ENCODE assay signal across 4 fruit fly cellular contexts in the genomic region with DNA sequence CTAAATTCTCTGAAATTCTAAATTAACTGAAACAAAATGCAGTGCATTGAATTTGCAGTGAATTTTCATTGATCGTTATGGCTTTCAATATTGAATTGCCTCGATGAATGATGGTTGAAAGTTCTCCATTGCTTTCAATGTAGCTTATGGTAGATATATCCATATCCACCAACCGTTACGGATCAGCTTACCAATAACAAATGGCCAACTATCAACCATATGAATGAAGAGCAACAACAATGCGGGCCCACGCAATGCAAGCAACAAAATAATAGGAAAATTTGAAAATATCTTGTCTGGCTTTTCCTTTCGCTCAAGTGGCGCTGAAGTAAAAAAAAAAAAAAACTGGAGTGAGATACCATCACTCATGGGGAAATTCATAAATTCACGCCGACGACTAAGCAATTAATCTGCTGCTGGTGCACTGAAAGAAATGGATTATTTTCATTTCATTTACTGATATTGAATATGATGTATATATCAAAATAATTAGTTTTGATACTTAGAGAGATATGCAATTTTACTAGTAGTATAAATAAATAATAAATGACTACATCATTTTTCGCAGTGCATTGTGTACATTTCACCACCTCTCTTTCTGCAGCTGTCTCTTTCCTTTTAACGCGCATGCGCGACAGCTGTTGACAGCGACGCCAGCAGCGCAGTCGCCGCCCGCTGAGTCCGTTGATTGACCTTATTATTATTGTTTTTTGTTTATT.
TF ChIP-seq lines count a peak whose summit lies in the region.

No protein-coding gene starts in this region.

- TF ChIP-seq CTCF in whole organism, embryonic (GFP tag; optimal IDR thresholded peaks at IDR 0.05; lab: Kevin White, UChicago) = no peak

TF ChIP-seq in whole organism, embryonic, 481 proteins besides CTCF, POLR2A, EP300 and RAD21 (continues in another document):
- TF ChIP-seq fd102C (GFP tag; optimal IDR thresholded peaks at IDR 0.05; lab: Kevin White, UChicago) (peak; percentile 71), CG10209 (GFP tag; optimal IDR thresholded peaks at IDR 0.05; lab: Kevin White, UChicago) (peak; percentile 75), CG3281 (GFP tag; optimal IDR thresholded peaks at IDR 0.05; lab: Kevin White, UChicago) (peak; percentile 0), gcm (GFP tag; optimal IDR thresholded peaks at IDR 0.05; lab: Kevin White, UChicago) (peak; percentile 83), Mrtf (GFP tag; IDR thresholded peaks at IDR 0.05; lab: Robert Waterston, UW) (peak; percentile 60; the same call in 2 of the 3 replicates), eve (GFP tag; optimal IDR thresholded peaks at IDR 0.05; lab: Kevin White, UChicago) (peak; percentile 6 to 81), zf30C (GFP tag; optimal IDR thresholded peaks at IDR 0.05; lab: Kevin White, UChicago) (peak; percentile 90), CG11695 (GFP tag; IDR thresholded peaks at IDR 0.05; lab: Robert Waterston, UW) (0 out of 3 replicates have a peak, but pooled peaks have one; percentile 45), Oli (tag; optimal IDR thresholded peaks at IDR 0.05; lab: Kevin White, UChicago) (peak; percentile 85), Hmr (GFP tag; optimal IDR thresholded peaks at IDR 0.05; lab: Kevin White, UChicago) (peak; percentile 3), hbn (GFP tag; IDR thresholded peaks at IDR 0.05; lab: Robert Waterston, UW; ENCODE audit: partially characterized antibody) (no peak), Awh (GFP tag; IDR thresholded peaks at IDR 0.05; lab: Robert Waterston, UW) (peak; percentile 78), CG10274 (GFP tag; optimal IDR thresholded peaks at IDR 0.05; lab: Kevin White, UChicago) (no peak), tx (GFP tag; optimal IDR thresholded peaks at IDR 0.05; lab: Kevin White, UChicago) (peak; percentile 7), al (GFP tag; IDR thresholded peaks at IDR 0.05; lab: Robert Waterston, UW) (no peak), CG6765 (GFP tag; optimal IDR thresholded peaks at IDR 0.05; lab: Kevin White, UChicago) (no peak), kah (GFP tag; optimal IDR thresholded peaks at IDR 0.05; lab: Kevin White, UChicago) (peak; percentile 8), NK7.1 (GFP tag; optimal IDR thresholded peaks at IDR 0.05; lab: Kevin White, UChicago) (no peak), croc (GFP tag; conservative IDR thresholded peaks at IDR 0.05; lab: Robert Waterston, UW) (peak; percentile 86), Kr (GFP tag; optimal IDR thresholded peaks at IDR 0.05; lab: Kevin White, UChicago) (peak; percentile 64)

TF ChIP-seq in whole organism, prepupa, 60 proteins besides CTCF, POLR2A, EP300 and RAD21 (continues in another document):
- TF ChIP-seq dsx (GFP tag; optimal IDR thresholded peaks at IDR 0.05; lab: Kevin White, UChicago; ENCODE audit: poor library complexity, severe bottlenecking) = peak; percentile 12
- TF ChIP-seq CG8119 (GFP tag; IDR thresholded peaks at IDR 0.05; lab: Robert Waterston, UW) = peak; percentile 78
- TF ChIP-seq cyc (GFP tag; optimal IDR thresholded peaks at IDR 0.05; lab: Kevin White, UChicago) = peak; percentile 20
- TF ChIP-seq CG11294 (GFP tag; IDR thresholded peaks at IDR 0.05; lab: Robert Waterston, UW) = no peak; the same call in 1 of the 2 replicates
- TF ChIP-seq svp (GFP tag; lab: Kevin White, UChicago) = peak; percentile 80
- TF ChIP-seq CG8632 (GFP tag; optimal IDR thresholded peaks at IDR 0.05; lab: Kevin White, UChicago) = peak; percentile 29
- peak; percentile 8 to 29 for TF ChIP-seq ss (GFP tag; optimal IDR thresholded peaks at IDR 0.05; lab: Kevin White, UChicago)
- TF ChIP-seq Ets96B (tag; optimal IDR thresholded peaks at IDR 0.05; lab: Kevin White, UChicago) = peak; percentile 32
- peak; percentile 58 for TF ChIP-seq OdsH (GFP tag; optimal IDR thresholded peaks at IDR 0.05; lab: Kevin White, UChicago)
- TF ChIP-seq Smox (GFP tag; optimal IDR thresholded peaks at IDR 0.05; lab: Kevin White, UChicago) = peak; percentile 30
- TF ChIP-seq acj6 (GFP tag; optimal IDR thresholded peaks at IDR 0.05; lab: Kevin White, UChicago) = peak; percentile 45
- TF ChIP-seq CG11762 (GFP tag; optimal IDR thresholded peaks at IDR 0.05; lab: Kevin White, UChicago; ENCODE audit: insufficient read depth) = peak; percentile 27
- TF ChIP-seq CG31627 (GFP tag; optimal IDR thresholded peaks at IDR 0.05; lab: Kevin White, UChicago) = peak; percentile 28
- TF ChIP-seq esn (GFP tag; optimal IDR thresholded peaks at IDR 0.05; lab: Kevin White, UChicago) = peak; percentile 41
- peak; percentile 22 for TF ChIP-seq spab (GFP tag; optimal IDR thresholded peaks at IDR 0.05; lab: Kevin White, UChicago)
- no peak for TF ChIP-seq CG16779 (tag; optimal IDR thresholded peaks at IDR 0.05; lab: Kevin White, UChicago)
- peak; percentile 65 for TF ChIP-seq achi (GFP tag; optimal IDR thresholded peaks at IDR 0.05; lab: Kevin White, UChicago)
- TF ChIP-seq Eip93F (GFP tag; optimal IDR thresholded peaks at IDR 0.05; lab: Kevin White, UChicago) = no peak
- no peak for TF ChIP-seq Sox15 (GFP tag; optimal IDR thresholded peaks at IDR 0.05; lab: Kevin White, UChicago)
- no peak for TF ChIP-seq Ets21C (GFP tag; optimal IDR thresholded peaks at IDR 0.05; lab: Kevin White, UChicago)
- peak; percentile 38 for TF ChIP-seq net (GFP tag; optimal IDR thresholded peaks at IDR 0.05; lab: Kevin White, UChicago)

TF ChIP-seq in whole organism, pupa, 21 proteins besides CTCF, POLR2A, EP300 and RAD21:
- TF ChIP-seq CG17806 (tag; optimal IDR thresholded peaks at IDR 0.05; lab: Kevin White, UChicago) (peak; percentile 39), CG13204 (GFP tag; optimal IDR thresholded peaks at IDR 0.05; lab: Kevin White, UChicago) (no peak), D1 (tag; optimal IDR thresholded peaks at IDR 0.05; lab: Kevin White, UChicago) (no peak), CG12605 (GFP tag; IDR thresholded peaks at IDR 0.05; lab: Robert Waterston, UW) (no peak), CG9948 (tag; optimal IDR thresholded peaks at IDR 0.05; lab: Kevin White, UChicago) (peak; percentile 22), Pif1B (GFP tag; optimal IDR thresholded peaks at IDR 0.05; lab: Kevin White, UChicago) (peak; percentile 20), rn (GFP tag; IDR thresholded peaks at IDR 0.05; lab: Robert Waterston, UW) (0 out of 2 replicates have a peak, but pooled peaks have one; percentile 22), CG32121 (GFP tag; IDR thresholded peaks at IDR 0.05; lab: Robert Waterston, UW) (peak; percentile 49; the same call in 1 of the 2 replicates), CG14655 (GFP tag; optimal IDR thresholded peaks at IDR 0.05; lab: Kevin White, UChicago) (peak; percentile 60), Ets98B (GFP tag; IDR thresholded peaks at IDR 0.05; lab: Robert Waterston, UW) (peak; percentile 68), CG4496 (GFP tag; IDR thresholded peaks at IDR 0.05; lab: Robert Waterston, UW) (peak; percentile 76; the same call in 2 of the 3 replicates), CG8301 (tag; optimal IDR thresholded peaks at IDR 0.05; lab: Kevin White, UChicago) (peak; percentile 45), EcR (GFP tag; optimal IDR thresholded peaks at IDR 0.05; lab: Kevin White, UChicago) (peak; percentile 3), gl (tag; optimal IDR thresholded peaks at IDR 0.05; lab: Kevin White, UChicago) (no peak), Pif1A (GFP tag; optimal IDR thresholded peaks at IDR 0.05; lab: Kevin White, UChicago) (peak; percentile 31), CG34367 (tag; optimal IDR thresholded peaks at IDR 0.05; lab: Kevin White, UChicago) (peak; percentile 17), fd96Ca (GFP tag; IDR thresholded peaks at IDR 0.05; lab: Robert Waterston, UW) (peak; percentile 68; the same call in 1 of the 3 replicates), Snoo (tag; optimal IDR thresholded peaks at IDR 0.05; lab: Kevin White, UChicago) (peak; percentile 34), CG15710 (tag; optimal IDR thresholded peaks at IDR 0.05; lab: Kevin White, UChicago) (peak; percentile 56), CG10348 (GFP tag; IDR thresholded peaks at IDR 0.05; lab: Robert Waterston, UW) (no peak), CG8159 (tag; optimal IDR thresholded peaks at IDR 0.05; lab: Kevin White, UChicago) (peak; percentile 55)

TF ChIP-seq in whole organism, wandering third instar larva, 38 proteins besides CTCF, POLR2A, EP300 and RAD21 (continues in another document):
- no peak for TF ChIP-seq Vsx2 (GFP tag; optimal IDR thresholded peaks at IDR 0.05; lab: Kevin White, UChicago; ENCODE audit: partially characterized antibody)
- no peak for TF ChIP-seq Abd-B (GFP tag; optimal IDR thresholded peaks at IDR 0.05; lab: Kevin White, UChicago)
- no peak for TF ChIP-seq CG32264 (GFP tag; optimal IDR thresholded peaks at IDR 0.05; lab: Kevin White, UChicago)
- no peak for TF ChIP-seq OdsH (GFP tag; optimal IDR thresholded peaks at IDR 0.05; lab: Kevin White, UChicago)
- no peak for TF ChIP-seq GATAd (GFP tag; optimal IDR thresholded peaks at IDR 0.05; lab: Kevin White, UChicago)
- no peak for TF ChIP-seq CrebA (GFP tag; optimal IDR thresholded peaks at IDR 0.05; lab: Kevin White, UChicago; ENCODE audit: borderline replicate concordance)
- peak; percentile 29 for TF ChIP-seq HLH106 (tag; optimal IDR thresholded peaks at IDR 0.05; lab: Kevin White, UChicago)
- TF ChIP-seq Hr83 (GFP tag; optimal IDR thresholded peaks at IDR 0.05; lab: Kevin White, UChicago; ENCODE audit: poor library complexity, severe bottlenecking) = no peak
- no peak for TF ChIP-seq tai (GFP tag; optimal IDR thresholded peaks at IDR 0.05; lab: Kevin White, UChicago)
- no peak for TF ChIP-seq Dfd (GFP tag; optimal IDR thresholded peaks at IDR 0.05; lab: Kevin White, UChicago)
- TF ChIP-seq Mio (GFP tag; optimal IDR thresholded peaks at IDR 0.05; lab: Kevin White, UChicago) = no peak
- TF ChIP-seq Hr78 (GFP tag; optimal IDR thresholded peaks at IDR 0.05; lab: Kevin White, UChicago) = no peak
- peak; percentile 26 for TF ChIP-seq h (GFP tag; optimal IDR thresholded peaks at IDR 0.05; lab: Kevin White, UChicago)
- TF ChIP-seq rgr (GFP tag; optimal IDR thresholded peaks at IDR 0.05; lab: Kevin White, UChicago) = peak; percentile 28
- no peak for TF ChIP-seq woc (GFP tag; optimal IDR thresholded peaks at IDR 0.05; lab: Kevin White, UChicago)
- TF ChIP-seq lola (GFP tag; optimal IDR thresholded peaks at IDR 0.05; lab: Kevin White, UChicago) = no peak
- peak in 1 of 2 experiments; percentile 40 for TF ChIP-seq foxo (GFP tag; optimal IDR thresholded peaks at IDR 0.05; lab: Kevin White, UChicago)
- no peak for TF ChIP-seq dl (GFP tag; optimal IDR thresholded peaks at IDR 0.05; lab: Kevin White, UChicago; ENCODE audit: insufficient read depth in 1 of 2, partially characterized antibody in 2 of 2)
- no peak for TF ChIP-seq Dif (GFP tag; optimal IDR thresholded peaks at IDR 0.05; lab: Kevin White, UChicago; ENCODE audit: partially characterized antibody)
- TF ChIP-seq Jra (GFP tag; optimal IDR thresholded peaks at IDR 0.05; lab: Kevin White, UChicago) = no peak
- TF ChIP-seq sv (GFP tag; optimal IDR thresholded peaks at IDR 0.05; lab: Kevin White, UChicago) = peak; percentile 74
- peak; percentile 15 for TF ChIP-seq Sp1 (GFP tag; optimal IDR thresholded peaks at IDR 0.05; lab: Kevin White, UChicago)
- TF ChIP-seq N (GFP tag; optimal IDR thresholded peaks at IDR 0.05; lab: Kevin White, UChicago) = no peak
- TF ChIP-seq fru (GFP tag; optimal IDR thresholded peaks at IDR 0.05; lab: Kevin White, UChicago) = no peak
- no peak for TF ChIP-seq brk (GFP tag; optimal IDR thresholded peaks at IDR 0.05; lab: Kevin White, UChicago)
